Fruit fly (Drosophila melanogaster): ENCODE measurements around the gene CG2926.

The CG2926 gene

DNA sequence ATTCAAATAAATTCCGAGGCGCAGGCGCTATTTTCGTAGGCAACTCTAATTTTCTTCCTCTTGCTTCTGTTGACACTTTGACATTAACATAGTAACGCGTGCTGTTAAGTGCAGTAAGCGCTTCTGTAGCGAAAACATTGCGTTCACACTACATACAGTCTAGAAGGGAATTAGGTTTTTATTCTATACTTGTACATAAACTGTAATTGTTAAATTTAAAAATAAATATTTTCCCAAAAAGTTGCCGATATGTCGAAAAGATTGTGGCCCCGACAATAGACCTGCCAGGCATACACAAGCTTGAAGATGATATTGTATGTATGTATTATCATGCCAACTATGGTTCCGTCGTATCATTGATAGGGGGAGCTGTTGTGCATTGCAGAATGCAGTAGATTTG lies 18.3 kb upstream of the CG2926 start, which contains the start of gene asl (continued):
- no peak for TF ChIP-seq hkb (optimal IDR thresholded peaks at IDR 0.05)
- TF ChIP-seq hkb (GFP tag; IDR thresholded peaks at IDR 0.05): peak; percentile 26; the same call in 1 of the 2 replicates
- TF ChIP-seq pfk (GFP tag; optimal IDR thresholded peaks at IDR 0.05): no peak
- no peak for TF ChIP-seq Sox102F (GFP tag; optimal IDR thresholded peaks at IDR 0.05)
- TF ChIP-seq gsb-n (tag; optimal IDR thresholded peaks at IDR 0.05): no peak
- no peak for TF ChIP-seq Doc2 (GFP tag; IDR thresholded peaks at IDR 0.05)
- TF ChIP-seq B-H2 (GFP tag; optimal IDR thresholded peaks at IDR 0.05): peak; percentile 33
- no peak for TF ChIP-seq CG15011 (GFP tag; optimal IDR thresholded peaks at IDR 0.05)
- TF ChIP-seq CG3407 (GFP tag; optimal IDR thresholded peaks at IDR 0.05): no peak
- peak; percentile 94 for TF ChIP-seq Ets65A (GFP tag)
- 0 out of 2 replicates have a peak, but pooled peaks have one; percentile 21 for TF ChIP-seq ap (GFP tag; IDR thresholded peaks at IDR 0.05)
- TF ChIP-seq CG7357 (GFP tag; IDR thresholded peaks at IDR 0.05): peak; percentile 97
- TF ChIP-seq CG15073 (GFP tag; optimal IDR thresholded peaks at IDR 0.05): no peak
- peak; percentile 2 for TF ChIP-seq Tbp (GFP tag; optimal IDR thresholded peaks at IDR 0.05)
- peak; percentile 71 for TF ChIP-seq NfI (GFP tag; optimal IDR thresholded peaks at IDR 0.05)
- TF ChIP-seq CG2875 (GFP tag; optimal IDR thresholded peaks at IDR 0.05): peak; percentile 11
- TF ChIP-seq Dek (tag; optimal IDR thresholded peaks at IDR 0.05): peak; percentile 7
- no peak for TF ChIP-seq Nf-YA (GFP tag; IDR thresholded peaks at IDR 0.05)
- TF ChIP-seq CG10654 (GFP tag; optimal IDR thresholded peaks at IDR 0.05): peak; percentile 17
- TF ChIP-seq CG11723 (GFP tag; optimal IDR thresholded peaks at IDR 0.05): peak; percentile 15
- peak; percentile 61 for TF ChIP-seq fd96Cb (tag; optimal IDR thresholded peaks at IDR 0.05)
- no peak for TF ChIP-seq Lpt (GFP tag; optimal IDR thresholded peaks at IDR 0.05)
- TF ChIP-seq Six4 (GFP tag; optimal IDR thresholded peaks at IDR 0.05): no peak
- peak; percentile 47 for TF ChIP-seq CG6272 (GFP tag; IDR thresholded peaks at IDR 0.05)
- no peak for TF ChIP-seq wdn (GFP tag; IDR thresholded peaks at IDR 0.05)
- peak; percentile 33 for TF ChIP-seq CG7556 (GFP tag; optimal IDR thresholded peaks at IDR 0.05)
- TF ChIP-seq Optix (GFP tag; IDR thresholded peaks at IDR 0.05): 0 out of 3 replicates have a peak, but pooled peaks have one; percentile 45
- TF ChIP-seq CG1603 (tag; optimal IDR thresholded peaks at IDR 0.05): peak; percentile 79
- no peak for TF ChIP-seq CG11093 (GFP tag; IDR thresholded peaks at IDR 0.05)
- peak; percentile 67 for TF ChIP-seq nerfin-1 (tag; optimal IDR thresholded peaks at IDR 0.05)
- TF ChIP-seq bigmax (GFP tag; optimal IDR thresholded peaks at IDR 0.05): no peak
- peak; percentile 57 for TF ChIP-seq CG17328 (GFP tag; IDR thresholded peaks at IDR 0.05)
- no peak for TF ChIP-seq CG6813 (GFP tag; optimal IDR thresholded peaks at IDR 0.05)
- TF ChIP-seq grn (GFP tag; optimal IDR thresholded peaks at IDR 0.05): no peak
- peak; percentile 14 for TF ChIP-seq pb (GFP tag; optimal IDR thresholded peaks at IDR 0.05)
- TF ChIP-seq CG4854 (GFP tag; optimal IDR thresholded peaks at IDR 0.05): peak; percentile 59
- TF ChIP-seq CG30431 (GFP tag; optimal IDR thresholded peaks at IDR 0.05): no peak
- TF ChIP-seq br (optimal IDR thresholded peaks at IDR 0.05): no peak
- 0 out of 2 replicates have a peak, but pooled peaks have one; percentile 43 for TF ChIP-seq CG32767 (GFP tag; IDR thresholded peaks at IDR 0.05)
- TF ChIP-seq run (tag; optimal IDR thresholded peaks at IDR 0.05): no peak
- TF ChIP-seq lola (GFP tag; optimal IDR thresholded peaks at IDR 0.05): peak in 2 of 3 experiments; percentile 71 to 98
- TF ChIP-seq CG9817 (tag; optimal IDR thresholded peaks at IDR 0.05): peak; percentile 77
- peak; percentile 51 for TF ChIP-seq zfh2 (GFP tag; optimal IDR thresholded peaks at IDR 0.05)
- no peak for TF ChIP-seq z (GFP tag; IDR thresholded peaks at IDR 0.05)
- peak; percentile 55; the same call in 1 of the 3 replicates for TF ChIP-seq ase (GFP tag; IDR thresholded peaks at IDR 0.05)
- no peak for TF ChIP-seq danr (GFP tag; IDR thresholded peaks at IDR 0.05)
- peak; percentile 78 for TF ChIP-seq CG12391 (tag; optimal IDR thresholded peaks at IDR 0.05)
- TF ChIP-seq cas (GFP tag; IDR thresholded peaks at IDR 0.05): no peak
- TF ChIP-seq CrebB (tag; optimal IDR thresholded peaks at IDR 0.05): peak; percentile 33
- TF ChIP-seq crp (GFP tag; optimal IDR thresholded peaks at IDR 0.05): peak in 1 of 2 experiments; percentile 41
- TF ChIP-seq CG8089 (GFP tag; optimal IDR thresholded peaks at IDR 0.05): peak; percentile 42
- TF ChIP-seq Jarid2 (GFP tag; optimal IDR thresholded peaks at IDR 0.05): no peak
